Worm (Caenorhabditis elegans): Measurements from ENCODE around the gene K11H12.7.

Gene K11H12.7

ce11 chrIV:682726-683340 lies 17.5 kb downstream of the K11H12.7 start (continued):
- TF ChIP-seq ceh-88 (GFP tag; IDR thresholded peaks at IDR 0.05): 0 out of 2 replicates have a peak, but pooled peaks have one; percentile 9
- TF ChIP-seq fkh-10 (GFP tag; optimal IDR thresholded peaks at IDR 0.05): no peak
- no peak for TF ChIP-seq lin-15B (tag; optimal IDR thresholded peaks at IDR 0.05)
- peak; percentile 98 for TF ChIP-seq blmp-1 (tag; optimal IDR thresholded peaks at IDR 0.05)
- TF ChIP-seq ceh-90 (tag; optimal IDR thresholded peaks at IDR 0.05): no peak
- TF ChIP-seq nhr-20 (tag; optimal IDR thresholded peaks at IDR 0.05): no peak
- peak; percentile 17 to 57 (median 54) for TF ChIP-seq ceh-82 (tag; optimal IDR thresholded peaks at IDR 0.05)
- TF ChIP-seq swsn-7 (tag; optimal IDR thresholded peaks at IDR 0.05): peak; percentile 60
- TF ChIP-seq lin-35 (GFP tag; optimal IDR thresholded peaks at IDR 0.05): peak; percentile 52 to 75
- TF ChIP-seq unc-98 (GFP tag; IDR thresholded peaks at IDR 0.05): no peak
- TF ChIP-seq nhr-237 (tag; optimal IDR thresholded peaks at IDR 0.05): no peak
- no peak for TF ChIP-seq unc-30 (tag; optimal IDR thresholded peaks at IDR 0.05)
- TF ChIP-seq nhr-28 (tag; optimal IDR thresholded peaks at IDR 0.05): no peak
- no peak for TF ChIP-seq sptf-1 (tag; optimal IDR thresholded peaks at IDR 0.05)
- peak; percentile 46 for TF ChIP-seq skn-1 (tag; optimal IDR thresholded peaks at IDR 0.05)
- no peak for TF ChIP-seq zip-4 (GFP tag; optimal IDR thresholded peaks at IDR 0.05)
- no peak for TF ChIP-seq F16B12.6 (tag; optimal IDR thresholded peaks at IDR 0.05)
- peak in 1 of 2 experiments; percentile 42 for TF ChIP-seq efl-1 (optimal IDR thresholded peaks at IDR 0.05)
- peak; percentile 49 to 96 for TF ChIP-seq efl-1 (GFP tag; optimal IDR thresholded peaks at IDR 0.05 in 1 of 2)
- no peak for TF ChIP-seq aly-2 (tag; optimal IDR thresholded peaks at IDR 0.05)
- TF ChIP-seq C16A3.4 (tag; optimal IDR thresholded peaks at IDR 0.05): peak; percentile 64
- TF ChIP-seq nhr-76 (tag; optimal IDR thresholded peaks at IDR 0.05): no peak
- TF ChIP-seq elt-2 (tag; optimal IDR thresholded peaks at IDR 0.05): peak; percentile 37
- peak; percentile 17 for TF ChIP-seq irx-1 (tag; optimal IDR thresholded peaks at IDR 0.05)
- TF ChIP-seq hpl-2 (GFP tag; optimal IDR thresholded peaks at IDR 0.05): no peak
- TF ChIP-seq mdl-1 (tag; optimal IDR thresholded peaks at IDR 0.05): peak in 1 of 2 experiments; percentile 65
- peak; percentile 74 for TF ChIP-seq dsc-1 (tag; optimal IDR thresholded peaks at IDR 0.05)
- no peak for TF ChIP-seq pag-3 (tag; optimal IDR thresholded peaks at IDR 0.05; ENCODE audit: borderline replicate concordance, insufficient read depth)
- peak; percentile 35 for TF ChIP-seq nhr-77 (tag; optimal IDR thresholded peaks at IDR 0.05)
- peak; percentile 28 for TF ChIP-seq fos-1 (tag; optimal IDR thresholded peaks at IDR 0.05)
- no peak for TF ChIP-seq unc-62 (GFP tag; optimal IDR thresholded peaks at IDR 0.05)
- no peak for TF ChIP-seq nhr-47 (tag; optimal IDR thresholded peaks at IDR 0.05)

DNA sequence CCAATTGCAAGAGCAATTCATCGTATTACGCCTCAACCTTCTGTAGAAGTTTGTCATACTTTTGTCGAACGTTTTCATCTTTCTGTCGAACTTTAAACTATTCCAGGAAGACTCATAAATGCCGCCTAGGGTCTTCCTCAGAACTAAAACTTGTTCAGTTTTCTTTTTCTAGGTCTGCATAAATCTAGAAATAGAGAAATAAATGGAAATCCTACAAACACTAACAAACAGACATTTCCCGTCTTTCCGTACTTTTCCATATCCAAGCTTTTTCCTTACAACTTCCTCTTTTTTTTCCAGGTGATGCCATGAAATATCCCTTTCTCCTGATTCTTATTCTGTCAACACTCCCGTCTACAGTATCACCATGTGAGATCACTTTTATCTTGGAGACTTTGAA lies 18.9 kb downstream of the K11H12.7 start, which contains the start of gene cutl-28:
Gene cutl-28 (plus strand): TSS at position 301 of the 400 bp plus-strand sequence.
- TF ChIP-seq pax-3 (tag; optimal IDR thresholded peaks at IDR 0.05) (no peak), hlh-17 (GFP tag; optimal IDR thresholded peaks at IDR 0.05; ENCODE audit: borderline replicate concordance) (no peak), nhr-85 (tag) (peak; percentile 2), lin-39 (tag; optimal IDR thresholded peaks at IDR 0.05) (no peak), alr-1 (tag; optimal IDR thresholded peaks at IDR 0.05; ENCODE audit: borderline replicate concordance) (no peak), lin-35 (GFP tag; optimal IDR thresholded peaks at IDR 0.05) (no peak)

DNA sequence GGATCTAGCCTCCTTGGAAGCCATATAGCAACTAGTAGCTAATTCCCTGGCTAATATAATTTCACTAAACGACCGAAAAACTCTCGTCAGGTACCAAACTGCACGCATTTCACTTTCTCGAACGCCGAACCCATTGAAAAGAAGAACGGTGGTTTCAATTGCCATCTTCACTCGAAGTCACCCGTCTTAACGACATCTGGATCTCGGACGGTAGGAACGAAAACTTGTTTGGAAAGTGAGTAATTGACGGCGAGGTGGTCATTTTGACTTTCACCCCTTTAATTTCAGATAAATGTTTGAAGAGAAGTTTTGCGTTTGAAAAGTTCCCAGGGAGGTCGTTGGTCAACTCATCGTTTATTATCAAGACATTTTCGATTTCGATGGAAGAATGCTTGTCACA lies 19.4 kb downstream of the K11H12.7 start:
- TF ChIP-seq lin-13 (GFP tag; optimal IDR thresholded peaks at IDR 0.05) (no peak), vab-15 (tag; optimal IDR thresholded peaks at IDR 0.05) (no peak), ces-1 (GFP tag; optimal IDR thresholded peaks at IDR 0.05) (no peak), isw-1 (GFP tag; IDR thresholded peaks at IDR 0.05) (no peak), sptf-1 (tag; optimal IDR thresholded peaks at IDR 0.05) (no peak), sox-4 (tag; optimal IDR thresholded peaks at IDR 0.05) (no peak), aha-1 (tag; optimal IDR thresholded peaks at IDR 0.05) (no peak), efl-1 (optimal IDR thresholded peaks at IDR 0.05) (no peak), efl-1 (GFP tag; optimal IDR thresholded peaks at IDR 0.05 in 1 of 2) (no peak), zip-4 (GFP tag; optimal IDR thresholded peaks at IDR 0.05) (no peak)

Measured in whole organism, L1 larva.